Worm (Caenorhabditis elegans): ENCODE data around the gene F28F8.9.

DNA sequence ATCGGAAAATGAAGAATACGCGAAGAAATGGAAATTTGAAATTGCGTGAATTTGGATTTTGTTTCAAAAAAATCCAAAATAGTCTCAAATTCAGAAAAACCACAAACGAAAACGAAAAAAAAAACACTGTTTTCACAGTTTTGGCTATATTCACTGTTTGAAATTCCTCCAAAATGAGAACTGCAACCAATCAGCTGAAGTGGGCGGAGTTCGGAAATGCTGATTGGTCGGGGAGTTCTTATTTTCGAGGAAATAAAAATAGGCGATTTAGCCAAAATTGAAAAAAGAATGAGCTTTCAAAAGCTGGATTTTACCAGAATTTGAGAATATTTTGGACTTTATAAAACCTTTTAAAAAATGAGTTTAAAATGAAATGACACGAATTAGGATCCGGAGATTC, 33.6 kb downstream of the F28F8.9 start, which contains the start of gene glb-14:
- TF ChIP-seq unc-86 (tag; optimal IDR thresholded peaks at IDR 0.05) (no peak), sox-4 (tag; optimal IDR thresholded peaks at IDR 0.05) (no peak), C16A3.4 (tag; optimal IDR thresholded peaks at IDR 0.05) (no peak), lin-13 (GFP tag; optimal IDR thresholded peaks at IDR 0.05) (no peak), ama-1 (optimal IDR thresholded peaks at IDR 0.05) (no peak)
